Fruit fly (Drosophila melanogaster) whole organism, embryonic: ENCODE measurements around the gene CG1233.

ENCODE experiments used
- Ada2b ChIP-seq: fragments of 200-800 bp; sonication (Bioruptor generic); IDR thresholded peaks from 2 replicates; pipeline ENCODE4 v1.3.6; 2022; ENCODE audit warnings: missing biosample characterization, missing genetic modification characterization
- CG12299 ChIP-seq: fragments of 200-800 bp; sonication (Bioruptor generic); optimal IDR thresholded peaks from 2 replicates; lab custom pipeline; 2018; ENCODE audit warnings: missing biosample characterization, mild to moderate bottlenecking, missing genetic modification characterization
- CG12769 ChIP-seq: fragments of 200-800 bp; sonication (Bioruptor generic); optimal IDR thresholded peaks from 2 replicates; lab custom pipeline; 2019; ENCODE audit warnings: missing biosample characterization, mild to moderate bottlenecking, missing genetic modification characterization, moderate library complexity
- CG13424 ChIP-seq: fragments of 200-800 bp; sonication (Bioruptor generic); optimal IDR thresholded peaks from 2 replicates; lab custom pipeline; 2019; ENCODE audit warnings: missing biosample characterization, mild to moderate bottlenecking, missing genetic modification characterization, moderate library complexity
- CG14860 ChIP-seq: fragments of 200-800 bp; sonication (Bioruptor generic); IDR thresholded peaks from 3 replicates; pipeline ENCODE4 v1.3.6; 2022; ENCODE audit warnings: missing biosample characterization, missing genetic modification characterization; ENCODE audit not compliant: partially characterized antibody
- CG1529 ChIP-seq: fragments of 200-800 bp; sonication (Bioruptor generic); optimal IDR thresholded peaks from 3 replicates; lab custom pipeline; 2018; ENCODE audit warnings: missing biosample characterization, missing genetic modification characterization
- CG15601 ChIP-seq: fragments of 200-800 bp; sonication (Bioruptor generic); optimal IDR thresholded peaks from 3 replicates; lab custom pipeline; 2019; ENCODE audit warnings: missing biosample characterization, mild to moderate bottlenecking, missing genetic modification characterization, moderate library complexity
- CG16815 ChIP-seq: fragments of 200-800 bp; sonication (Bioruptor generic); optimal IDR thresholded peaks from 3 replicates; lab custom pipeline; 2017; ENCODE audit warnings: missing biosample characterization, mild to moderate bottlenecking, missing genetic modification characterization
- CG16863 ChIP-seq: fragments of 200-800 bp; sonication (Bioruptor generic); optimal IDR thresholded peaks from 3 replicates; lab custom pipeline; 2016; ENCODE audit warnings: missing biosample characterization, missing genetic modification characterization
- CG18476 ChIP-seq: fragments of 200-800 bp; sonication (Bioruptor generic); optimal IDR thresholded peaks from 2 replicates; lab custom pipeline; 2016; ENCODE audit warnings: missing biosample characterization, mild to moderate bottlenecking, missing genetic modification characterization
- CG2199 ChIP-seq: fragments of 200-800 bp; sonication (Bioruptor generic); IDR thresholded peaks from 3 replicates; pipeline ENCODE4 v1.3.6; 2022; ENCODE audit warnings: missing biosample characterization, missing genetic modification characterization
- CG2202 ChIP-seq: fragments of 200-800 bp; sonication (Bioruptor generic); optimal IDR thresholded peaks from 2 replicates; lab custom pipeline; 2018; ENCODE audit warnings: missing biosample characterization, mild to moderate bottlenecking, missing genetic modification characterization
- CG3065 ChIP-seq: fragments of 200-800 bp; sonication (Bioruptor generic); optimal IDR thresholded peaks from 2 replicates; lab custom pipeline; 2016; ENCODE audit warnings: missing biosample characterization, missing genetic modification characterization
- CG32772 ChIP-seq: fragments of 200-800 bp; sonication (Bioruptor generic); IDR thresholded peaks from 2 replicates; pipeline ENCODE4 v1.3.6; 2022; ENCODE audit warnings: missing biosample characterization, missing genetic modification characterization
- CG6791 ChIP-seq: fragments of 200-800 bp; sonication (Bioruptor generic); IDR thresholded peaks from 3 replicates; pipeline ENCODE4 v1.3.6; 2022; ENCODE audit warnings: missing biosample characterization, missing genetic modification characterization; ENCODE audit not compliant: partially characterized antibody
- CG7556 ChIP-seq: fragments of 200-800 bp; sonication (Bioruptor generic); optimal IDR thresholded peaks from 2 replicates; lab custom pipeline; 2017; ENCODE audit warnings: missing biosample characterization, mild to moderate bottlenecking, missing genetic modification characterization
- CG8281 ChIP-seq: fragments of 200-800 bp; sonication (Bioruptor generic); optimal IDR thresholded peaks from 2 replicates; lab custom pipeline; 2018; ENCODE audit warnings: missing biosample characterization, mild to moderate bottlenecking, missing genetic modification characterization, moderate library complexity
- CG8944 ChIP-seq: fragments of 200-800 bp; sonication (Bioruptor generic); optimal IDR thresholded peaks from 3 replicates; lab custom pipeline; 2016; ENCODE audit warnings: missing biosample characterization, missing genetic modification characterization
- CG9727 ChIP-seq: fragments of 200-800 bp; sonication (Bioruptor generic); optimal IDR thresholded peaks from 3 replicates; lab custom pipeline; 2017; ENCODE audit warnings: missing biosample characterization, mild to moderate bottlenecking, missing genetic modification characterization
- CG9797 ChIP-seq: fragments of 200-800 bp; sonication (Bioruptor generic); optimal IDR thresholded peaks from 3 replicates; lab custom pipeline; 2018; ENCODE audit warnings: missing biosample characterization, mild to moderate bottlenecking, missing genetic modification characterization
- Camta ChIP-seq: fragments of 200-800 bp; sonication (Bioruptor generic); optimal IDR thresholded peaks from 2 replicates; lab custom pipeline; 2016; ENCODE audit warnings: missing biosample characterization, missing genetic modification characterization
- CkIIα-i1 ChIP-seq: fragments of 200-800 bp; sonication (Bioruptor generic); IDR thresholded peaks from 2 replicates; pipeline ENCODE4 v1.3.6; 2022; ENCODE audit warnings: missing biosample characterization, missing genetic modification characterization
- Drgx ChIP-seq: fragments of 200-800 bp; sonication (Bioruptor generic); IDR thresholded peaks from 2 replicates; pipeline ENCODE4 v1.3.6; 2022; ENCODE audit warnings: missing biosample characterization, missing genetic modification characterization
- H2.0 ChIP-seq: fragments of 200-800 bp; sonication (Bioruptor generic); IDR thresholded peaks from 2 replicates; pipeline ENCODE4 v1.3.6; 2022; ENCODE audit warnings: missing biosample characterization, missing genetic modification characterization
- HLH54F ChIP-seq: fragments of 200-800 bp; sonication (Bioruptor generic); optimal IDR thresholded peaks from 3 replicates; lab custom pipeline; 2016; ENCODE audit warnings: missing biosample characterization, missing genetic modification characterization
- Lim3 ChIP-seq: fragments of 200-800 bp; sonication (Bioruptor generic); IDR thresholded peaks from 2 replicates; pipeline ENCODE4 v1.3.6; 2022; ENCODE audit warnings: missing biosample characterization, missing genetic modification characterization
- NK7.1 ChIP-seq: fragments of 200-800 bp; sonication (Bioruptor generic); optimal IDR thresholded peaks from 3 replicates; lab custom pipeline; 2016; ENCODE audit warnings: missing biosample characterization, missing genetic modification characterization
- Poxn ChIP-seq: fragments of 200-800 bp; sonication (Bioruptor generic); IDR thresholded peaks from 2 replicates; pipeline ENCODE4 v1.3.6; 2022; ENCODE audit warnings: missing biosample characterization, missing genetic modification characterization
- chn ChIP-seq: fragments of 200-800 bp; sonication (Bioruptor generic); optimal IDR thresholded peaks from 2 replicates; lab custom pipeline; 2016; ENCODE audit warnings: missing biosample characterization, missing genetic modification characterization
- fd96Cb ChIP-seq: fragments of 200-800 bp; sonication (Bioruptor generic); optimal IDR thresholded peaks from 2 replicates; lab custom pipeline; 2018; ENCODE audit warnings: missing biosample characterization, mild to moderate bottlenecking, missing genetic modification characterization, moderate library complexity
- gem ChIP-seq: fragments of 200-800 bp; sonication (Bioruptor generic); optimal IDR thresholded peaks from 2 replicates; lab custom pipeline; 2019; ENCODE audit warnings: missing biosample characterization, mild to moderate bottlenecking, missing genetic modification characterization, moderate library complexity
- gt ChIP-seq: fragments of 200-800 bp; sonication (Bioruptor generic); IDR thresholded peaks from 2 replicates; pipeline ENCODE4 v1.3.6; 2022; ENCODE audit warnings: missing biosample characterization, missing genetic modification characterization
- hb ChIP-seq: fragments of 200-800 bp; sonication (Bioruptor generic); IDR thresholded peaks from 3 replicates; pipeline ENCODE4 v1.3.6; 2022; ENCODE audit warnings: missing biosample characterization, missing genetic modification characterization; ENCODE audit not compliant: partially characterized antibody
- insv ChIP-seq, 2 experiments: fragments of 200-800 bp; sonication (Bioruptor generic); optimal IDR thresholded peaks; 3 replicates each; lab custom pipeline; 2016 to 2018; ENCODE audit warnings: missing biosample characterization in 2 of 2, missing genetic modification characterization in 2 of 2
- ken ChIP-seq: fragments of 200-800 bp; sonication (Bioruptor generic); IDR thresholded peaks from 3 replicates; pipeline ENCODE4 v1.3.6; 2022; ENCODE audit warnings: missing biosample characterization, missing genetic modification characterization
- luna ChIP-seq: fragments of 200-800 bp; sonication (Bioruptor generic); optimal IDR thresholded peaks from 2 replicates; lab custom pipeline; 2016; ENCODE audit warnings: missing biosample characterization, missing genetic modification characterization
- pita ChIP-seq: fragments of 200-800 bp; sonication (Bioruptor generic); optimal IDR thresholded peaks from 2 replicates; lab custom pipeline; 2017; ENCODE audit warnings: missing biosample characterization, mild to moderate bottlenecking, missing genetic modification characterization
- pros ChIP-seq: fragments of 200-800 bp; sonication (Bioruptor generic); optimal IDR thresholded peaks from 3 replicates; lab custom pipeline; 2019; ENCODE audit warnings: missing biosample characterization, mild to moderate bottlenecking, missing genetic modification characterization, moderate library complexity
- repo ChIP-seq: fragments of 200-800 bp; sonication (Bioruptor generic); optimal IDR thresholded peaks from 2 replicates; lab custom pipeline; 2016; ENCODE audit warnings: missing biosample characterization, missing genetic modification characterization
- ro ChIP-seq: fragments of 200-800 bp; sonication (Bioruptor generic); IDR thresholded peaks from 2 replicates; pipeline ENCODE4 v1.3.6; 2022; ENCODE audit warnings: missing biosample characterization, missing genetic modification characterization
- row ChIP-seq: fragments of 200-800 bp; sonication (Bioruptor generic); IDR thresholded peaks from 3 replicates; pipeline ENCODE4 v1.3.6; 2022; ENCODE audit warnings: missing biosample characterization, missing genetic modification characterization
- sc ChIP-seq, 3 experiments: fragments of >200 bp in 2 of 3; fragments of 200-800 bp in 1 of 3; sonication (Bioruptor generic) in 1 of 3; optimal IDR thresholded peaks; 2 replicates in 2 of 3; 3 replicates in 1 of 3; lab custom pipeline; 2017; ENCODE audit warnings: mild to moderate bottlenecking in 1 of 3, missing biosample characterization in 1 of 3, missing genetic modification characterization in 1 of 3, missing genetic modification reagents in 1 of 3
- so ChIP-seq: fragments of 200-800 bp; sonication (Bioruptor generic); IDR thresholded peaks from 3 replicates; pipeline ENCODE4 v1.3.6; 2022; ENCODE audit warnings: missing biosample characterization, missing genetic modification characterization
- sr ChIP-seq: fragments of 200-800 bp; sonication (Bioruptor generic); IDR thresholded peaks from 3 replicates; pipeline ENCODE4 v1.3.6; 2022; ENCODE audit warnings: missing biosample characterization, missing genetic modification characterization
- tna ChIP-seq: fragments of 200-800 bp; sonication (Bioruptor generic); IDR thresholded peaks from 2 replicates; pipeline ENCODE4 v1.3.6; 2022; ENCODE audit warnings: missing biosample characterization, missing genetic modification characterization; ENCODE audit not compliant: partially characterized antibody
- trh ChIP-seq: fragments of 200-800 bp; sonication (Bioruptor generic); optimal IDR thresholded peaks from 2 replicates; lab custom pipeline; 2016; ENCODE audit warnings: missing biosample characterization, missing genetic modification characterization
- ttk ChIP-seq: fragments of 200-800 bp; sonication (Bioruptor generic); IDR thresholded peaks from 2 replicates; pipeline ENCODE4 v2.1.2; 2022; ENCODE audit warnings: missing biosample characterization, missing genetic modification characterization
- wor ChIP-seq: fragments of 200-800 bp; sonication (Bioruptor generic); IDR thresholded peaks from 2 replicates; pipeline ENCODE4 v1.3.6; 2022; ENCODE audit warnings: missing biosample characterization, missing genetic modification characterization
- zf30C ChIP-seq: fragments of 200-800 bp; sonication (Bioruptor generic); optimal IDR thresholded peaks from 3 replicates; lab custom pipeline; 2018; ENCODE audit warnings: missing biosample characterization, mild to moderate bottlenecking, missing genetic modification characterization

Gene CG1233

DNA sequence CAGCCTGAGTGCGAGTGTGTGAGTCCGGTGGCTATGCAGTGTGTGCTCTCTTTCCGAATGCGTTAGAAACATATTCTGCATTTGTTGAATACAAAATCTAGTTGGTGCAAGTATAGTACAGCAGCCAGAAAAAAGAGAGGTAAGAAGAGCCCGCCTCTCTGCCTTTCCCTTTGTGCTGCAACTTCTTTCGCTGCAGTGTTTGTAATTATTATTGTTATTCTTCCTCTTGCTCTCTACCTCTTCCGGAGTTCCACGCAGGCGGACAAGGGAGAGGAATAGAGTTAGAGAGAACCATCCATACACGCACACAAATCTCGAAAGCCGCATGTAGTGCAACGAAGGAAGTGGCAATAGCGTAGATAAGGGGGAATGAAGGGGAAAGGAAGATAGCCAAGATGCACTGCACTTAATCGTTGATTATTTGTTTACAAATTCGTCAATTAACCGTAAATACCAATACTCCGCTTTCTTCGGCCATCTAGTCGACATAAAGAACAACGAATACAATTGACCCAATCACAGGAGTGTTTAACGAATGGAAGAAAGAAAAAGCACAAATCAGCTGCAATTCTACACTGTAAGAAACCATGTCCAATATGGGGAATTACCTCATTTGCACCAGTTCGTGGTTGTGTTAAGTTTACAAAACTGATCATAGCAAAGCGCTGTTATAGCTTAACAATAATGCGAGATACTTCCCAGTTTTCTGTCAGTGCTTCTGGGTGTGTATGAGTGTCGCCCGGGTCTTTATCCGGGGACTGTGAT lies 13.4 kb upstream of the CG1233 start (continued):
- TF ChIP-seq H2.0 (GFP tag; lab: Robert Waterston, UW) (peak; percentile 48; the same call in 1 of the 2 replicates), CG14860 (GFP tag; lab: Robert Waterston, UW) (no peak), CG7556 (GFP tag; lab: Kevin White, UChicago) (peak; percentile 61), ttk (GFP tag; lab: Robert Waterston, UW) (peak; percentile 67), CG12299 (peak; percentile 43), CG2199 (no peak), insv (GFP tag; optimal IDR thresholded peaks at IDR 0.05; lab: Kevin White, UChicago) (no peak), sc (optimal IDR thresholded peaks at IDR 0.05; lab: Kevin White, UChicago) (no peak), sc (GFP tag; optimal IDR thresholded peaks at IDR 0.05; lab: Kevin White, UChicago) (peak; percentile 78), CG15601 (peak; percentile 81), hb (GFP tag; lab: Robert Waterston, UW) (no peak), trh (GFP tag; lab: Kevin White, UChicago) (no peak), ro (GFP tag; lab: Robert Waterston, UW) (0 out of 2 replicates have a peak, but pooled peaks have one; percentile 18), ken (GFP tag; lab: Robert Waterston, UW) (peak; percentile 73; the same call in 2 of the 3 replicates), CG16815 (GFP tag; lab: Kevin White, UChicago) (peak; percentile 67), Drgx (peak; percentile 87), Ada2b (GFP tag; lab: Robert Waterston, UW) (peak; percentile 59), CG2202 (peak; percentile 71), CG8944 (peak; percentile 64), chn (GFP tag; lab: Kevin White, UChicago) (peak; percentile 74), CG16863 (peak; percentile 79), NK7.1 (GFP tag; lab: Kevin White, UChicago) (peak; percentile 23), CG12769 (tag; lab: Kevin White, UChicago) (peak; percentile 51), row (GFP tag; lab: Robert Waterston, UW) (peak; percentile 80), CG13424 (tag; lab: Kevin White, UChicago) (peak; percentile 69), HLH54F (GFP tag; lab: Kevin White, UChicago) (peak; percentile 16), pita (no peak), wor (GFP tag; lab: Robert Waterston, UW) (peak; percentile 69), zf30C (GFP tag; lab: Kevin White, UChicago) (peak; percentile 81), CG18476 (GFP tag; lab: Kevin White, UChicago) (peak; percentile 47), Camta (GFP tag; lab: Kevin White, UChicago) (peak; percentile 67), gem (peak; percentile 85), CkIIα-i1 (GFP tag; lab: Robert Waterston, UW) (no peak), so (GFP tag; lab: Robert Waterston, UW) (peak; percentile 27; the same call in 1 of the 3 replicates), Lim3 (GFP tag; lab: Robert Waterston, UW) (0 out of 2 replicates have a peak, but pooled peaks have one; percentile 13), fd96Cb (peak; percentile 82), CG3065 (GFP tag; lab: Kevin White, UChicago) (peak; percentile 43), sr (GFP tag; lab: Robert Waterston, UW) (0 out of 3 replicates have a peak, but pooled peaks have one; percentile 36), tna (GFP tag; lab: Robert Waterston, UW) (no peak), pros (GFP tag; lab: Kevin White, UChicago) (no peak), gt (GFP tag; lab: Robert Waterston, UW) (peak; percentile 24; the same call in 1 of the 2 replicates), repo (GFP tag; lab: Kevin White, UChicago) (peak; percentile 62), Poxn (no peak), CG32772 (GFP tag; lab: Robert Waterston, UW) (peak; percentile 82), CG9797 (no peak), CG1529 (GFP tag; lab: Kevin White, UChicago) (peak; percentile 74), CG6791 (no peak), CG8281 (tag; lab: Kevin White, UChicago) (no peak), luna (GFP tag; lab: Kevin White, UChicago) (no peak), CG9727 (GFP tag; lab: Kevin White, UChicago) (peak; percentile 72)
